Fruit fly (Drosophila melanogaster) whole organism, prepupa: ENCODE results near the gene pyd.

ENCODE experiments used
- CG15336 ChIP-seq: fragments of 200-800 bp; sonication (Bioruptor generic); IDR thresholded peaks from 2 replicates; pipeline ENCODE4 v1.3.6; 2022; ENCODE audit warnings: missing biosample characterization, missing genetic modification characterization
- CG16779 ChIP-seq: fragments of 200-800 bp; sonication (Bioruptor generic); optimal IDR thresholded peaks from 3 replicates; lab custom pipeline; 2017; ENCODE audit warnings: missing biosample characterization, mild to moderate bottlenecking, missing genetic modification characterization
- CG3032 ChIP-seq: fragments of 200-800 bp; optimal IDR thresholded peaks from 2 replicates; lab custom pipeline; 2019; ENCODE audit warnings: missing biosample characterization, mild to moderate bottlenecking, missing genetic modification characterization, moderate library complexity
- Eip75B ChIP-seq: fragments of 200-800 bp; sonication (Bioruptor generic); optimal IDR thresholded peaks from 3 replicates; lab custom pipeline; 2016; ENCODE audit warnings: missing biosample characterization, missing genetic modification characterization
- Ets21C ChIP-seq: fragments of 200-800 bp; sonication (Bioruptor generic); optimal IDR thresholded peaks from 3 replicates; lab custom pipeline; 2016; ENCODE audit warnings: missing biosample characterization, missing genetic modification characterization
- Gug ChIP-seq: fragments of 200-800 bp; sonication (Bioruptor generic); IDR thresholded peaks from 2 replicates; pipeline ENCODE4 v1.3.6; 2022; ENCODE audit warnings: missing biosample characterization, missing genetic modification characterization
- Sox102F ChIP-seq: fragments of 200-800 bp; sonication (Bioruptor generic); optimal IDR thresholded peaks from 2 replicates; lab custom pipeline; 2016; ENCODE audit warnings: missing biosample characterization, mild to moderate bottlenecking, missing genetic modification characterization
- Sox14 ChIP-seq: fragments of 200-800 bp; sonication (Bioruptor generic); optimal IDR thresholded peaks from 3 replicates; lab custom pipeline; 2016; ENCODE audit warnings: missing biosample characterization, missing genetic modification characterization
- eg ChIP-seq: fragments of 200-800 bp; sonication (Bioruptor generic); IDR thresholded peaks from 3 replicates; pipeline ENCODE4 v1.3.6; 2022; ENCODE audit warnings: missing biosample characterization, missing genetic modification characterization
- pdm3 ChIP-seq: fragments of 200-800 bp; sonication (Bioruptor generic); optimal IDR thresholded peaks from 3 replicates; lab custom pipeline; 2016; ENCODE audit warnings: missing biosample characterization, missing genetic modification characterization

dm6 chr3R:8853197-8853596 lies 78.5 kb downstream of the pyd start:
- TF ChIP-seq CG3032 (tag; lab: Kevin White, UChicago) (no peak), Gug (GFP tag; lab: Robert Waterston, UW) (no peak), Eip75B (GFP tag; lab: Kevin White, UChicago) (peak; percentile 33), pdm3 (GFP tag; lab: Kevin White, UChicago) (peak; percentile 20), Ets21C (GFP tag; lab: Kevin White, UChicago) (peak; percentile 10), Sox102F (peak; percentile 28), Sox14 (GFP tag; lab: Kevin White, UChicago) (no peak), CG15336 (GFP tag; lab: Robert Waterston, UW) (no peak), eg (GFP tag; lab: Robert Waterston, UW) (peak; percentile 64; the same call in 2 of the 3 replicates), CG16779 (tag; lab: Kevin White, UChicago) (no peak)
